Fruit fly (Drosophila melanogaster) whole organism, embryonic: ENCODE data around the gene Adh.
A peak's percentile ranks its signal among the peaks of the same experiment; 100 is the strongest.

Experiments
- BEAF-32 ChIP-seq: fragments of 200-800 bp; sonication (Bioruptor generic); optimal IDR thresholded peaks from 3 replicates; lab custom pipeline; 2017; ENCODE audit warnings: missing biosample characterization, missing genetic modification characterization, mild to moderate bottlenecking, moderate library complexity, missing genetic modification reagents
- CG10267 ChIP-seq: fragments of 200-800 bp; sonication (Bioruptor generic); optimal IDR thresholded peaks from 2 replicates; lab custom pipeline; 2018; ENCODE audit warnings: missing biosample characterization, mild to moderate bottlenecking, missing genetic modification characterization, moderate library complexity
- CG11085 ChIP-seq: fragments of 200-800 bp; sonication (Bioruptor generic); IDR thresholded peaks from 2 replicates; pipeline ENCODE4 v1.3.6; 2022; ENCODE audit warnings: missing biosample characterization, missing genetic modification characterization
- CG12219 ChIP-seq: fragments of 200-800 bp; sonication (Bioruptor generic); optimal IDR thresholded peaks from 3 replicates; lab custom pipeline; 2018; ENCODE audit warnings: missing biosample characterization, mild to moderate bottlenecking, missing genetic modification characterization
- CG12299 ChIP-seq: fragments of 200-800 bp; sonication (Bioruptor generic); optimal IDR thresholded peaks from 2 replicates; lab custom pipeline; 2018; ENCODE audit warnings: missing biosample characterization, mild to moderate bottlenecking, missing genetic modification characterization
- CG14965 ChIP-seq: fragments of 200-800 bp; sonication (Bioruptor generic); optimal IDR thresholded peaks from 2 replicates; lab custom pipeline; 2016; ENCODE audit warnings: missing biosample characterization, missing genetic modification characterization, borderline replicate concordance
- CG17361 ChIP-seq: fragments of 200-800 bp; sonication (Bioruptor generic); IDR thresholded peaks from 3 replicates; pipeline ENCODE4 v1.3.6; 2022; ENCODE audit warnings: missing biosample characterization, missing genetic modification characterization
- CG2712 ChIP-seq: fragments of 200-800 bp; optimal IDR thresholded peaks from 3 replicates; lab custom pipeline; 2019; ENCODE audit warnings: missing biosample characterization, mild to moderate bottlenecking, missing genetic modification characterization, moderate library complexity
- CG4282 ChIP-seq: fragments of 200-800 bp; sonication (Bioruptor generic); optimal IDR thresholded peaks from 2 replicates; lab custom pipeline; 2016; ENCODE audit warnings: missing biosample characterization, missing genetic modification characterization
- CG8281 ChIP-seq: fragments of 200-800 bp; sonication (Bioruptor generic); optimal IDR thresholded peaks from 2 replicates; lab custom pipeline; 2018; ENCODE audit warnings: missing biosample characterization, mild to moderate bottlenecking, missing genetic modification characterization, moderate library complexity
- CG8290 ChIP-seq, 3 experiments: fragments of 200-800 bp; sonication (Bioruptor generic); optimal IDR thresholded peaks; 2 replicates each; lab custom pipeline; 2016 to 2019; ENCODE audit warnings: missing biosample characterization in 3 of 3, missing genetic modification characterization in 3 of 3, mild to moderate bottlenecking in 2 of 3, moderate library complexity in 1 of 3
- CG8944 ChIP-seq: fragments of 200-800 bp; sonication (Bioruptor generic); optimal IDR thresholded peaks from 3 replicates; lab custom pipeline; 2016; ENCODE audit warnings: missing biosample characterization, missing genetic modification characterization
- CG9727 ChIP-seq: fragments of 200-800 bp; sonication (Bioruptor generic); optimal IDR thresholded peaks from 3 replicates; lab custom pipeline; 2017; ENCODE audit warnings: missing biosample characterization, mild to moderate bottlenecking, missing genetic modification characterization
- CoRest ChIP-seq: fragments of 200-800 bp; sonication (Bioruptor generic); optimal IDR thresholded peaks from 3 replicates; lab custom pipeline; 2018; ENCODE audit warnings: missing biosample characterization, mild to moderate bottlenecking, missing genetic modification characterization, moderate library complexity
- Doc2 ChIP-seq: fragments of 200-800 bp; sonication (Bioruptor generic); IDR thresholded peaks from 2 replicates; pipeline ENCODE4 v1.3.6; 2022; ENCODE audit warnings: missing biosample characterization, missing genetic modification characterization
- Drgx ChIP-seq: fragments of 200-800 bp; sonication (Bioruptor generic); IDR thresholded peaks from 2 replicates; pipeline ENCODE4 v1.3.6; 2022; ENCODE audit warnings: missing biosample characterization, missing genetic modification characterization
- Ets65A ChIP-seq: fragments of 200-800 bp; sonication (Bioruptor generic); peaks from one replicate; lab custom pipeline; 2016; ENCODE audit warnings: missing biosample characterization, missing genetic modification characterization
- Fer3 ChIP-seq: fragments of 200-800 bp; sonication (Bioruptor generic); optimal IDR thresholded peaks from 2 replicates; lab custom pipeline; 2018; ENCODE audit warnings: missing biosample characterization, mild to moderate bottlenecking, missing genetic modification characterization, moderate library complexity
- Gug ChIP-seq: fragments of 200-800 bp; sonication (Bioruptor generic); IDR thresholded peaks from 4 replicates; pipeline ENCODE4 v1.3.6; 2022; ENCODE audit warnings: missing biosample characterization, missing genetic modification characterization
- Kr ChIP-seq: fragments of 200-800 bp; sonication (Bioruptor generic); optimal IDR thresholded peaks from 2 replicates; lab custom pipeline; 2017; ENCODE audit warnings: missing biosample characterization, mild to moderate bottlenecking, missing genetic modification characterization
- Med ChIP-seq: fragments of 200-800 bp; sonication (Bioruptor generic); peaks from one replicate; lab custom pipeline; 2016; ENCODE audit warnings: missing biosample characterization, missing genetic modification characterization, mild to moderate bottlenecking, inconsistent platforms, moderate library complexity
- Pdp1 ChIP-seq, 2 experiments: fragments of 200-800 bp; sonication (Bioruptor generic); optimal IDR thresholded peaks; 3 replicates each; lab custom pipeline; 2016; ENCODE audit warnings: missing biosample characterization in 2 of 2, missing genetic modification characterization in 2 of 2, mild to moderate bottlenecking in 1 of 2, moderate library complexity in 1 of 2
- ase ChIP-seq: fragments of 200-800 bp; sonication (Bioruptor generic); IDR thresholded peaks from 3 replicates; pipeline ENCODE4 v1.3.6; 2022; ENCODE audit warnings: missing biosample characterization, missing genetic modification characterization
- ash1 ChIP-seq: fragments of 200-800 bp; sonication (Bioruptor generic); optimal IDR thresholded peaks from 2 replicates; lab custom pipeline; 2018; ENCODE audit warnings: missing biosample characterization, mild to moderate bottlenecking, missing genetic modification characterization
- az2 ChIP-seq: fragments of 200-800 bp; sonication (Bioruptor generic); optimal IDR thresholded peaks from 3 replicates; lab custom pipeline; 2016; ENCODE audit warnings: missing biosample characterization, missing genetic modification characterization
- bsh ChIP-seq, 2 experiments: fragments of 200-800 bp; sonication (Bioruptor generic); optimal IDR thresholded peaks; 2 replicates each; lab custom pipeline; 2017 to 2018; ENCODE audit warnings: mild to moderate bottlenecking in 2 of 2, missing biosample characterization in 2 of 2, missing genetic modification characterization in 2 of 2, moderate library complexity in 1 of 2
- chif ChIP-seq, 2 experiments: fragments of 200-800 bp; sonication (Bioruptor generic); optimal IDR thresholded peaks; 3 replicates each; lab custom pipeline; 2016; ENCODE audit warnings: missing biosample characterization in 2 of 2, missing genetic modification characterization in 2 of 2
- ci ChIP-seq: fragments of 200-800 bp; sonication (Bioruptor generic); IDR thresholded peaks from 3 replicates; pipeline ENCODE4 v1.3.6; 2022; ENCODE audit warnings: missing biosample characterization, missing genetic modification characterization
- cwo ChIP-seq: fragments of 200-800 bp; sonication (Bioruptor generic); optimal IDR thresholded peaks from 3 replicates; lab custom pipeline; 2017; ENCODE audit warnings: missing biosample characterization, missing genetic modification characterization, mild to moderate bottlenecking, moderate library complexity, missing genetic modification reagents
- dmrt11E ChIP-seq: fragments of 200-800 bp; sonication (Bioruptor generic); optimal IDR thresholded peaks from 3 replicates; lab custom pipeline; 2018; ENCODE audit warnings: missing biosample characterization, mild to moderate bottlenecking, missing genetic modification characterization, moderate library complexity
- dmrt99B ChIP-seq: fragments of 200-800 bp; sonication (Bioruptor generic); optimal IDR thresholded peaks from 2 replicates; lab custom pipeline; 2018; ENCODE audit warnings: missing biosample characterization, mild to moderate bottlenecking, missing genetic modification characterization, moderate library complexity
- gce ChIP-seq: fragments of 200-800 bp; sonication (Bioruptor generic); IDR thresholded peaks from 3 replicates; pipeline ENCODE4 v1.3.6; 2022; ENCODE audit warnings: missing biosample characterization, missing genetic modification characterization
- gfzf ChIP-seq: fragments of 200-800 bp; sonication (Bioruptor generic); optimal IDR thresholded peaks from 2 replicates; lab custom pipeline; 2016; ENCODE audit warnings: missing biosample characterization, mild to moderate bottlenecking, missing genetic modification characterization, moderate library complexity
- nmo ChIP-seq: fragments of 200-800 bp; sonication (Bioruptor generic); optimal IDR thresholded peaks from 2 replicates; lab custom pipeline; 2018; ENCODE audit warnings: missing biosample characterization, mild to moderate bottlenecking, missing genetic modification characterization, moderate library complexity
- otp ChIP-seq: fragments of 200-800 bp; sonication (Bioruptor generic); IDR thresholded peaks from 3 replicates; pipeline ENCODE4, ENCODE4 v1.3.6; 2022; ENCODE audit warnings: missing biosample characterization, missing genetic modification characterization
- row ChIP-seq: fragments of 200-800 bp; sonication (Bioruptor generic); IDR thresholded peaks from 3 replicates; pipeline ENCODE4 v1.3.6; 2022; ENCODE audit warnings: missing biosample characterization, missing genetic modification characterization
- salm ChIP-seq: fragments of 200-800 bp; sonication (Bioruptor generic); optimal IDR thresholded peaks from 2 replicates; lab custom pipeline; 2018; ENCODE audit warnings: missing biosample characterization, mild to moderate bottlenecking, missing genetic modification characterization
- sens-2 ChIP-seq: fragments of 200-800 bp; sonication (Bioruptor generic); IDR thresholded peaks from 2 replicates; pipeline ENCODE4 v1.3.6; 2022; ENCODE audit warnings: missing biosample characterization, missing genetic modification characterization
- stwl ChIP-seq: fragments of 200-800 bp; sonication (Bioruptor generic); optimal IDR thresholded peaks from 3 replicates; lab custom pipeline; 2018; ENCODE audit warnings: missing biosample characterization, mild to moderate bottlenecking, missing genetic modification characterization, moderate library complexity
- sug ChIP-seq: fragments of 200-800 bp; optimal IDR thresholded peaks from 2 replicates; lab custom pipeline; 2019; ENCODE audit warnings: missing biosample characterization, mild to moderate bottlenecking, missing genetic modification characterization, moderate library complexity
- tx ChIP-seq: fragments of 200-800 bp; sonication (Bioruptor generic); optimal IDR thresholded peaks from 2 replicates; lab custom pipeline; 2016; ENCODE audit warnings: missing biosample characterization, missing genetic modification characterization
- unpg ChIP-seq: fragments of 200-800 bp; sonication (Bioruptor generic); optimal IDR thresholded peaks from 3 replicates; lab custom pipeline; 2018; ENCODE audit warnings: missing biosample characterization, mild to moderate bottlenecking, missing genetic modification characterization, moderate library complexity
- zen ChIP-seq: fragments of 200-800 bp; sonication (Bioruptor generic); optimal IDR thresholded peaks from 3 replicates; lab custom pipeline; 2018; ENCODE audit warnings: missing biosample characterization, mild to moderate bottlenecking, missing genetic modification characterization, moderate library complexity
- zf30C ChIP-seq: fragments of 200-800 bp; sonication (Bioruptor generic); optimal IDR thresholded peaks from 3 replicates; lab custom pipeline; 2018; ENCODE audit warnings: missing biosample characterization, mild to moderate bottlenecking, missing genetic modification characterization

Gene Adh

DNA sequence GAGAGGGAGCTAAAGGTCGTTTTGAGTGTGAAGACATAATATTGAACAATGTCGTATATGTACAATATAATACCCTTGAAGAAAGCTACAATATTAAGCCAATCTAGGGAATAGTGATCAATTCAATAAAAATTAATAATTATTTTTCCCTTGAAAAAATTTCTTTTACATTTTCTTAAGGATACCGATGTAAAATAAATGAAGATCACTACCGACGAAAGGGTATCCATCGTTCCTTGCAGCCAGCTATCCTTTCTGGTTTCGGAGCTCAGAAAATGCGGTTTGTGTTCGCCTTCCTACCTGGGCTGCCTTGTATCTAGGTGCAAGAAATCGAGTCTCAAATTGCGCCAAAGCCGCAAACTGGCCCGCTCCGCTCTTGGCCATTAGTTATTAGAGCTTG is 9.3 kb downstream of the Adh start:
- no peak for TF ChIP-seq ci
- no peak for TF ChIP-seq stwl (tag; lab: Kevin White, UChicago)
- no peak for TF ChIP-seq CG4282
- peak; percentile 76 for TF ChIP-seq Drgx (GFP tag; lab: Robert Waterston, UW)
- TF ChIP-seq sug (tag; lab: Kevin White, UChicago): no peak
- TF ChIP-seq Gug (GFP tag; lab: Robert Waterston, UW): no peak
- TF ChIP-seq Fer3 (tag; lab: Kevin White, UChicago): no peak
- TF ChIP-seq Doc2: no peak

dm6 chr2L:14627129-14627528 is 11.8 kb downstream of the Adh start:
- TF ChIP-seq Pdp1 (GFP tag; optimal IDR thresholded peaks at IDR 0.05; lab: Kevin White, UChicago) (peak in 1 of 2 experiments; percentile 10), CG10267 (tag; lab: Kevin White, UChicago) (peak; percentile 19), gce (GFP tag; lab: Robert Waterston, UW) (no peak), zen (tag; lab: Kevin White, UChicago) (peak; percentile 38), dmrt11E (peak; percentile 27)

- TF ChIP-seq cwo (GFP tag; lab: Kevin White, UChicago): no peak
- no peak for TF ChIP-seq CG12299 (tag; lab: Kevin White, UChicago)
- no peak for TF ChIP-seq chif (GFP tag; optimal IDR thresholded peaks at IDR 0.05; lab: Kevin White, UChicago)
- TF ChIP-seq CG14965 (GFP tag; lab: Kevin White, UChicago): no peak
- peak; percentile 95 for TF ChIP-seq CG8281 (tag; lab: Kevin White, UChicago)
- no peak for TF ChIP-seq Kr (GFP tag; lab: Kevin White, UChicago)
- TF ChIP-seq CG11085 (GFP tag; lab: Robert Waterston, UW): 0 out of 2 replicates have a peak, but pooled peaks have one; percentile 14
- TF ChIP-seq CG8290 (GFP tag; optimal IDR thresholded peaks at IDR 0.05; lab: Kevin White, UChicago): no peak
- TF ChIP-seq CG8290 (tag; optimal IDR thresholded peaks at IDR 0.05; lab: Kevin White, UChicago): no peak
Observed at dm6 chr2L:14628766-14629165, 13.4 kb downstream of the Adh start.

DNA sequence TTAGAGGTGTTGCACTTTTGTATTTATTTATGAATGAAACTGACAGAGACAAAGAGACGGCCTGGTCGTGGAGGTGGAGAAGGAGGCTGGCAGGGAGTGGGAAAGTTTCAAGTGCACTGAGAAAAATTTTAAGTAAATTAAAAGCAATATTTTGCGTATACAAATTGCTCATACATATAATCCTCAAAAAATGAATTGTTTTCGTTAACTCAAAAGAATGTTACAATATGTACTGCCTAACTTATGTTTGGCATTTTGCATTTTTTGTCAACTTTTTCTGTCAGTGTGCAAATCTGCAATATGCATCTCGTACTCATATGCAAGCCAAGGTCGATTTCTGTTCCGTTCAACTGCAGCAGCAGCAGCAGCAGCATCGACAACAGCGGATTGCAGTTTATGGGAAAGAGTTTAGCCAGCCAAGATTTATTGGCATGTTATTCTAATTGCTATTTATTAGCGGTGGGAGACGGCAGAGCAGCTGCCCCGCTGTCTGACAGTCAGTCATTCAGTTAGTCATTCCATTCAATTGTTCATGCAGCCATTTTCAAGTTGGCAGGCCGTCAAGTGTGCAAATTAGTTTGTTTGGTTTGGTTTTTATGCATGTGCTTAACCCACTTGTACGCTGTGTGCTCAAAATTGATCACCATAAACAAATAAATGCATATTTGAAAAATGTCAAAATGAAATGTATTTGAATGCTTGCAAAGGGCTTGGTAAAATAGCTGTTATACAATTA is 15.8 kb downstream of the Adh start:
- TF ChIP-seq bsh (GFP tag; optimal IDR thresholded peaks at IDR 0.05; lab: Kevin White, UChicago) (peak; percentile 19 to 34), CoRest (tag; lab: Kevin White, UChicago) (peak; percentile 17), CG9727 (GFP tag; lab: Kevin White, UChicago) (peak; percentile 33), ash1 (GFP tag; lab: Kevin White, UChicago) (no peak), otp (0 out of 3 replicates have a peak, but pooled peaks have one; percentile 19), zf30C (GFP tag; lab: Kevin White, UChicago) (no peak), nmo (GFP tag; lab: Kevin White, UChicago) (peak; percentile 25), dmrt99B (tag; lab: Kevin White, UChicago) (peak; percentile 41), CG2712 (tag; lab: Kevin White, UChicago) (peak; percentile 26), CG12219 (GFP tag; lab: Kevin White, UChicago) (no peak), tx (GFP tag; lab: Kevin White, UChicago) (no peak), row (GFP tag; lab: Robert Waterston, UW) (peak; percentile 28; the same call in 1 of the 3 replicates), gfzf (no peak), BEAF-32 (GFP tag; lab: Kevin White, UChicago) (no peak), sens-2 (GFP tag; lab: Robert Waterston, UW) (0 out of 2 replicates have a peak, but pooled peaks have one; percentile 18), ase (0 out of 3 replicates have a peak, but pooled peaks have one; percentile 11), Med (GFP tag; lab: Kevin White, UChicago) (peak; percentile 55), Ets65A (GFP tag; lab: Kevin White, UChicago) (peak; percentile 92), salm (tag; lab: Kevin White, UChicago) (no peak), CG17361 (GFP tag; lab: Robert Waterston, UW) (0 out of 3 replicates have a peak, but pooled peaks have one; percentile 20), az2 (peak; percentile 37), CG8944 (peak; percentile 19), unpg (peak; percentile 37), ci (peak; percentile 55; the same call in 1 of the 3 replicates)
